Fruit fly (Drosophila melanogaster) whole organism, prepupa: Measurements from ENCODE around the gene CG46525.
A peak's percentile ranks its signal among the peaks of the same experiment; 100 is the strongest.

Source experiments
- Blimp-1 ChIP-seq: fragments of 200-800 bp; sonication (Bioruptor generic); optimal IDR thresholded peaks from 3 replicates; lab custom pipeline; 2017; ENCODE audit warnings: missing biosample characterization, missing genetic modification characterization, mild to moderate bottlenecking, moderate library complexity, missing genetic modification reagents
- CG11294 ChIP-seq: fragments of 200-800 bp; sonication (Bioruptor generic); IDR thresholded peaks from 2 replicates; pipeline ENCODE4 v1.3.6; 2022; ENCODE audit warnings: missing biosample characterization, missing genetic modification characterization
- CG11762 ChIP-seq: fragments of 200-800 bp; sonication (Bioruptor generic); optimal IDR thresholded peaks from 3 replicates; lab custom pipeline; 2016; ENCODE audit warnings: missing biosample characterization, missing genetic modification characterization; ENCODE audit not compliant: insufficient read depth
- CG15336 ChIP-seq: fragments of 200-800 bp; sonication (Bioruptor generic); IDR thresholded peaks from 2 replicates; pipeline ENCODE4 v1.3.6; 2022; ENCODE audit warnings: missing biosample characterization, missing genetic modification characterization
- CG16779 ChIP-seq: fragments of 200-800 bp; sonication (Bioruptor generic); optimal IDR thresholded peaks from 3 replicates; lab custom pipeline; 2017; ENCODE audit warnings: missing biosample characterization, mild to moderate bottlenecking, missing genetic modification characterization
- CG3032 ChIP-seq: fragments of 200-800 bp; optimal IDR thresholded peaks from 2 replicates; lab custom pipeline; 2019; ENCODE audit warnings: missing biosample characterization, mild to moderate bottlenecking, missing genetic modification characterization, moderate library complexity
- CG31627 ChIP-seq: fragments of 200-800 bp; sonication (Bioruptor generic); optimal IDR thresholded peaks from 3 replicates; lab custom pipeline; 2016; ENCODE audit warnings: missing biosample characterization, missing genetic modification characterization
- CG34406 ChIP-seq: fragments of 200-800 bp; sonication (Bioruptor generic); optimal IDR thresholded peaks from 3 replicates; lab custom pipeline; 2016; ENCODE audit warnings: missing biosample characterization, missing genetic modification characterization
- CG3919 ChIP-seq: fragments of 200-800 bp; sonication (Bioruptor generic); optimal IDR thresholded peaks from 3 replicates; lab custom pipeline; 2016; ENCODE audit warnings: missing biosample characterization, missing genetic modification characterization
- CG4318 ChIP-seq: fragments of 200-800 bp; sonication (Bioruptor generic); optimal IDR thresholded peaks from 3 replicates; lab custom pipeline; 2017; ENCODE audit warnings: missing biosample characterization, mild to moderate bottlenecking, missing genetic modification characterization
- CG6163 ChIP-seq: fragments of 200-800 bp; sonication (Bioruptor generic); IDR thresholded peaks from 3 replicates; pipeline ENCODE4 v1.3.6; 2022; ENCODE audit warnings: missing biosample characterization, missing genetic modification characterization
- CG6276 ChIP-seq: fragments of 200-800 bp; sonication (Bioruptor generic); optimal IDR thresholded peaks from 2 replicates; lab custom pipeline; 2017; ENCODE audit warnings: missing biosample characterization, mild to moderate bottlenecking, missing genetic modification characterization
- CG6792 ChIP-seq: fragments of 200-800 bp; sonication (Bioruptor generic); optimal IDR thresholded peaks from 3 replicates; lab custom pipeline; 2016; ENCODE audit warnings: missing biosample characterization, missing genetic modification characterization
- CG6854 ChIP-seq: fragments of 200-800 bp; sonication (Bioruptor generic); optimal IDR thresholded peaks from 2 replicates; lab custom pipeline; 2017; ENCODE audit warnings: missing biosample characterization, mild to moderate bottlenecking, missing genetic modification characterization
- CG7368 ChIP-seq: fragments of 200-800 bp; sonication (Bioruptor generic); optimal IDR thresholded peaks from 3 replicates; lab custom pipeline; 2016; ENCODE audit warnings: missing biosample characterization, missing genetic modification characterization
- CG8119 ChIP-seq: fragments of 200-800 bp; sonication (Bioruptor generic); IDR thresholded peaks from 3 replicates; pipeline ENCODE4 v1.3.6; 2022; ENCODE audit warnings: missing biosample characterization, missing genetic modification characterization
- CG8319 ChIP-seq: fragments of 200-800 bp; sonication (Bioruptor generic); optimal IDR thresholded peaks from 3 replicates; lab custom pipeline; 2016; ENCODE audit warnings: missing biosample characterization, missing genetic modification characterization
- CG9139 ChIP-seq: fragments of 200-800 bp; sonication (Bioruptor generic); optimal IDR thresholded peaks from 3 replicates; lab custom pipeline; 2017; ENCODE audit warnings: missing biosample characterization, mild to moderate bottlenecking, missing genetic modification characterization
- Eip78C ChIP-seq: fragments of 200-800 bp; sonication (Bioruptor generic); peaks from one replicate; lab custom pipeline; 2016; ENCODE audit warnings: missing biosample characterization, missing genetic modification characterization
- Eip93F ChIP-seq: fragments of 200-800 bp; sonication (Bioruptor generic); optimal IDR thresholded peaks from 2 replicates; lab custom pipeline; 2016; ENCODE audit warnings: missing biosample characterization, mild to moderate bottlenecking, missing genetic modification characterization
- Ets96B ChIP-seq: fragments of 200-800 bp; optimal IDR thresholded peaks from 2 replicates; lab custom pipeline; 2019; ENCODE audit warnings: missing biosample characterization, mild to moderate bottlenecking, missing genetic modification characterization, moderate library complexity
- Gug ChIP-seq: fragments of 200-800 bp; sonication (Bioruptor generic); IDR thresholded peaks from 2 replicates; pipeline ENCODE4 v1.3.6; 2022; ENCODE audit warnings: missing biosample characterization, missing genetic modification characterization
- Hr38 ChIP-seq: sonication (Bioruptor generic); optimal IDR thresholded peaks from 2 replicates; lab custom pipeline; 2016; ENCODE audit warnings: missing biosample characterization, missing genetic modification characterization
- Hr39 ChIP-seq: fragments of 200-800 bp; sonication (Bioruptor generic); optimal IDR thresholded peaks from 2 replicates; lab custom pipeline; 2016; ENCODE audit warnings: missing biosample characterization, missing genetic modification characterization
- Hr4 ChIP-seq: fragments of 200-800 bp; sonication (Bioruptor generic); optimal IDR thresholded peaks from 3 replicates; lab custom pipeline; 2016; ENCODE audit warnings: missing biosample characterization, missing genetic modification characterization
- Lpt ChIP-seq: fragments of 200-800 bp; sonication (Bioruptor generic); optimal IDR thresholded peaks from 3 replicates; lab custom pipeline; 2016; ENCODE audit warnings: missing biosample characterization, missing genetic modification characterization
- OdsH ChIP-seq: fragments of 200-800 bp; sonication (Bioruptor generic); optimal IDR thresholded peaks from 3 replicates; lab custom pipeline; 2016; ENCODE audit warnings: missing biosample characterization, missing genetic modification characterization
- Smox ChIP-seq: fragments of 200-800 bp; sonication (Bioruptor generic); optimal IDR thresholded peaks from 3 replicates; lab custom pipeline; 2016; ENCODE audit warnings: missing biosample characterization, missing genetic modification characterization
- Sox102F ChIP-seq: fragments of 200-800 bp; sonication (Bioruptor generic); optimal IDR thresholded peaks from 2 replicates; lab custom pipeline; 2016; ENCODE audit warnings: missing biosample characterization, mild to moderate bottlenecking, missing genetic modification characterization
- Sox14 ChIP-seq: fragments of 200-800 bp; sonication (Bioruptor generic); optimal IDR thresholded peaks from 3 replicates; lab custom pipeline; 2016; ENCODE audit warnings: missing biosample characterization, missing genetic modification characterization
- Sox15 ChIP-seq: fragments of 200-800 bp; sonication (Bioruptor generic); optimal IDR thresholded peaks from 3 replicates; lab custom pipeline; 2016; ENCODE audit warnings: missing biosample characterization, missing genetic modification characterization
- achi ChIP-seq: fragments of 200-800 bp; sonication (Bioruptor generic); optimal IDR thresholded peaks from 3 replicates; lab custom pipeline; 2016; ENCODE audit warnings: missing biosample characterization, missing genetic modification characterization
- acj6 ChIP-seq: fragments of 200-800 bp; sonication (Bioruptor generic); optimal IDR thresholded peaks from 3 replicates; lab custom pipeline; 2016; ENCODE audit warnings: missing biosample characterization, missing genetic modification characterization
- cyc ChIP-seq: fragments of 200-800 bp; sonication (Bioruptor generic); optimal IDR thresholded peaks from 3 replicates; lab custom pipeline; 2016; ENCODE audit warnings: missing biosample characterization, missing genetic modification characterization
- dac ChIP-seq: fragments of 200-800 bp; sonication (Bioruptor generic); optimal IDR thresholded peaks from 2 replicates; lab custom pipeline; 2017; ENCODE audit warnings: missing biosample characterization, mild to moderate bottlenecking, missing genetic modification characterization
- dsx ChIP-seq: fragments of 200-800 bp; optimal IDR thresholded peaks from 3 replicates; lab custom pipeline; 2019; ENCODE audit warnings: missing biosample characterization, mild to moderate bottlenecking, missing genetic modification characterization, moderate library complexity; ENCODE audit not compliant: poor library complexity, severe bottlenecking
- eg ChIP-seq: fragments of 200-800 bp; sonication (Bioruptor generic); IDR thresholded peaks from 3 replicates; pipeline ENCODE4 v1.3.6; 2022; ENCODE audit warnings: missing biosample characterization, missing genetic modification characterization
- fd59A ChIP-seq: fragments of 200-800 bp; sonication (Bioruptor generic); optimal IDR thresholded peaks from 2 replicates; lab custom pipeline; 2017; ENCODE audit warnings: missing biosample characterization, mild to moderate bottlenecking, missing genetic modification characterization, missing genetic modification reagents
- fd85E ChIP-seq: fragments of 200-800 bp; sonication (Bioruptor generic); optimal IDR thresholded peaks from 3 replicates; lab custom pipeline; 2016; ENCODE audit warnings: missing biosample characterization, missing genetic modification characterization
- fkh ChIP-seq: fragments of 200-800 bp; sonication (Bioruptor generic); optimal IDR thresholded peaks from 3 replicates; lab custom pipeline; 2017; ENCODE audit warnings: missing biosample characterization, mild to moderate bottlenecking, missing genetic modification characterization, moderate library complexity
- lz ChIP-seq: fragments of 200-800 bp; sonication (Bioruptor generic); optimal IDR thresholded peaks from 3 replicates; lab custom pipeline; 2016; ENCODE audit warnings: missing biosample characterization, missing genetic modification characterization
- net ChIP-seq: fragments of 200-800 bp; sonication (Bioruptor generic); optimal IDR thresholded peaks from 3 replicates; lab custom pipeline; 2016; ENCODE audit warnings: missing biosample characterization, missing genetic modification characterization
- salr ChIP-seq, 2 experiments: fragments of 200-800 bp; sonication (Bioruptor generic); optimal IDR thresholded peaks; 3 replicates each; lab custom pipeline; 2016 to 2018; ENCODE audit warnings: missing biosample characterization in 2 of 2, missing genetic modification characterization in 2 of 2, mild to moderate bottlenecking in 1 of 2
- spab ChIP-seq: fragments of 200-800 bp; sonication (Bioruptor generic); optimal IDR thresholded peaks from 2 replicates; lab custom pipeline; 2017; ENCODE audit warnings: missing biosample characterization, mild to moderate bottlenecking, missing genetic modification characterization, missing genetic modification reagents
- ss ChIP-seq, 2 experiments: fragments of 200-800 bp; sonication (Bioruptor generic); optimal IDR thresholded peaks; 2 replicates in 1 of 2; 3 replicates in 1 of 2; lab custom pipeline; 2017 to 2018; ENCODE audit warnings: mild to moderate bottlenecking in 2 of 2, missing biosample characterization in 2 of 2, missing genetic modification characterization in 2 of 2, moderate library complexity in 1 of 2
- svp ChIP-seq: fragments of 200-800 bp; sonication (Bioruptor generic); peaks from one replicate; lab custom pipeline; 2016; ENCODE audit warnings: missing biosample characterization, missing genetic modification characterization
- topi ChIP-seq: fragments of 200-800 bp; sonication (Bioruptor generic); optimal IDR thresholded peaks from 3 replicates; lab custom pipeline; 2016; ENCODE audit warnings: missing biosample characterization, missing genetic modification characterization
- vri ChIP-seq: fragments of 200-800 bp; sonication (Bioruptor generic); optimal IDR thresholded peaks from 3 replicates; lab custom pipeline; 2016; ENCODE audit warnings: missing biosample characterization, mild to moderate bottlenecking, missing genetic modification characterization

CG46525 gene

DNA sequence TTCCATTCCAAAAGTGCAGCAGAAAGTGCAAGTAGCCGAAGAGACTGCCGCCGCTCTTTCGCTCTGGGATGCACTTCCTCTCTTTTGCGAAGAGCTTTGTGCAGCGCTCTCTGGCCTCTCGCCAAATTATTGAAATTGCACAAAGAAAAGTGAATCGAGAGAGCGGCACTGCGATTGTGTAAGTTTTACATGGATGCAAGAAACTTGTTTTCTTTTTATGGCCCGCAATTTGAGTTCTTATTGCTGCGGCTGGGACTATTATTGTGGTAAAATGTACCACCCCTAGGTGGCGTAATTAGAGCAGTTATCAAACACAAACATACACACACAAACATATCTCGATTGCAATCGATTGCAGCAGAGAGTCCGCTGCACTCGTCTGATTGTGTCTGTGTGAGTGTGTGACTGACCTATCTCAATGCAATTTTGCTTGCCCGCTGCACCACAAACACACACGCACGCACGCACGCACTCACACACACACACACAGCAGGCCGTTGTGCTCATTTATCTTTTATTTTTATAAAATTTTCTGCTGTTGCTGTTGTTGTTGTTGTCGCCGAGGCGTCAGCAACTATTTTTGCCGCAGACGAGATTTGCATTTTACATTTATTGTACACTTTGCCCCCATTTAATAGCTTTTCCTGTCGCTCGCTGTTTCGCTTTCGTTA, 25.4 kb downstream of the CG46525 start (continued):
- TF ChIP-seq cyc (GFP tag; lab: Kevin White, UChicago) (no peak), svp (peak; percentile 57), spab (no peak), CG6276 (peak; percentile 61), net (GFP tag; lab: Kevin White, UChicago) (no peak), CG6792 (GFP tag; lab: Kevin White, UChicago) (no peak), CG16779 (tag; lab: Kevin White, UChicago) (peak; percentile 7), lz (no peak), Hr4 (no peak), Hr38 (GFP tag; lab: Kevin White, UChicago) (no peak), Sox102F (GFP tag; lab: Kevin White, UChicago) (no peak), CG15336 (GFP tag; lab: Robert Waterston, UW) (peak; percentile 39), fkh (GFP tag; lab: Kevin White, UChicago) (no peak), vri (GFP tag; lab: Kevin White, UChicago) (peak; percentile 26), Blimp-1 (GFP tag; lab: Kevin White, UChicago) (peak; percentile 84), salr (GFP tag; optimal IDR thresholded peaks at IDR 0.05; lab: Kevin White, UChicago) (no peak), Hr39 (no peak), eg (peak; percentile 69; the same call in 2 of the 3 replicates), fd85E (no peak), CG11762 (GFP tag; lab: Kevin White, UChicago) (no peak), acj6 (GFP tag; lab: Kevin White, UChicago) (no peak)

DNA sequence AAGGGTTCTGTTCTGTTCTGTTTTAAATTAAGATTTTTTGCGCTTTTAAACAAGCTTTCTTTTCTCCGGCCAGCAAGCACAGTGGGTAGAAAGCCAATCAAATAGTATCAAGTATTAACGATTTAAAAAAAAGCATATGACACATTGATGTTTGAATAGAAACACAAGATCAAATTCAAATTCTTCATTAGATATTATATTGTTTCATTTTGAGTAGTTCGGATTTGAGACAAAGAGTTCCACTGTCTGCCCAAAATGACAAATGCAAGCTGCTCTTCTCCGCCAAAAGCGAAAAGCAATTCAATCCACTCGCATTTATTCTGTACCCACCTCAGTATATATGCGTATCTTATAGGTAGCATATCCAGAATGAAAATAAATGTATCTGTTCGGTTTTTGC, 27.2 kb downstream of the CG46525 start:
- peak; percentile 29 for TF ChIP-seq CG7368
- TF ChIP-seq ss (GFP tag; optimal IDR thresholded peaks at IDR 0.05; lab: Kevin White, UChicago) = no peak
- TF ChIP-seq CG9139 (GFP tag; lab: Kevin White, UChicago) = no peak
- no peak for TF ChIP-seq spab
- peak; percentile 66 for TF ChIP-seq Sox15 (GFP tag; lab: Kevin White, UChicago)
- TF ChIP-seq fd59A = no peak
- peak; percentile 54 for TF ChIP-seq CG8319 (GFP tag; lab: Kevin White, UChicago)
- TF ChIP-seq Lpt (GFP tag; lab: Kevin White, UChicago) = peak; percentile 23
- peak; percentile 75 for TF ChIP-seq acj6 (GFP tag; lab: Kevin White, UChicago)
- no peak for TF ChIP-seq CG11294 (GFP tag; lab: Robert Waterston, UW)
- peak; percentile 56 for TF ChIP-seq net (GFP tag; lab: Kevin White, UChicago)
- TF ChIP-seq Gug (GFP tag; lab: Robert Waterston, UW) = no peak
- peak; percentile 66 for TF ChIP-seq CG3919
- peak; percentile 88 for TF ChIP-seq Smox (GFP tag; lab: Kevin White, UChicago)
- TF ChIP-seq dsx (GFP tag; lab: Kevin White, UChicago) = no peak
- TF ChIP-seq CG11762 (GFP tag; lab: Kevin White, UChicago) = peak; percentile 24
- TF ChIP-seq Blimp-1 (GFP tag; lab: Kevin White, UChicago) = peak; percentile 55
- no peak for TF ChIP-seq CG3032
- TF ChIP-seq Sox102F (GFP tag; lab: Kevin White, UChicago) = peak; percentile 91
- TF ChIP-seq CG6276 = no peak
- TF ChIP-seq fkh (GFP tag; lab: Kevin White, UChicago) = no peak
- peak; percentile 85 for TF ChIP-seq topi
- no peak for TF ChIP-seq CG4318 (GFP tag; lab: Kevin White, UChicago)
- TF ChIP-seq CG31627 (GFP tag; lab: Kevin White, UChicago) = peak; percentile 89
- peak; percentile 68 for TF ChIP-seq achi (GFP tag; lab: Kevin White, UChicago)
- TF ChIP-seq fd85E = no peak
- TF ChIP-seq Sox14 (GFP tag; lab: Kevin White, UChicago) = peak; percentile 80
- peak; percentile 46 for TF ChIP-seq OdsH
- TF ChIP-seq Hr39 = peak; percentile 89
- no peak for TF ChIP-seq CG16779 (tag; lab: Kevin White, UChicago)
- peak; percentile 55 for TF ChIP-seq Eip93F (GFP tag; lab: Kevin White, UChicago)
- TF ChIP-seq CG6854 = peak; percentile 10
- 0 out of 3 replicates have a peak, but pooled peaks have one; percentile 31 for TF ChIP-seq CG8119 (GFP tag; lab: Robert Waterston, UW)
- peak; percentile 65 for TF ChIP-seq CG6792 (GFP tag; lab: Kevin White, UChicago)
- peak; percentile 83 for TF ChIP-seq cyc (GFP tag; lab: Kevin White, UChicago)
- peak; percentile 69 for TF ChIP-seq CG34406 (GFP tag; lab: Kevin White, UChicago)
- TF ChIP-seq dac (GFP tag; lab: Kevin White, UChicago) = no peak
- TF ChIP-seq Eip78C = peak; percentile 90
- peak; percentile 76 for TF ChIP-seq CG6163 (GFP tag; lab: Robert Waterston, UW)
- TF ChIP-seq Ets96B (tag; lab: Kevin White, UChicago) = no peak
